Worm (Caenorhabditis elegans): ENCODE data around the gene W07G4.2.
A peak's percentile ranks its signal among the peaks of the same experiment; 100 is the strongest.

Gene W07G4.2

ce11 chrV:13009843-13010242 is 26.5 kb downstream of the W07G4.2 start (continued):
- TF ChIP-seq mab-5 (tag; optimal IDR thresholded peaks at IDR 0.05) = no peak

ce11 chrV:13009271-13009670 is 27.1 kb downstream of the W07G4.2 start:
- no peak for TF ChIP-seq fos-1 (tag; optimal IDR thresholded peaks at IDR 0.05)
- no peak for TF ChIP-seq mdl-1 (tag; optimal IDR thresholded peaks at IDR 0.05)
- TF ChIP-seq lsy-2 (tag; optimal IDR thresholded peaks at IDR 0.05) = no peak
- TF ChIP-seq gmeb-1 (tag; optimal IDR thresholded peaks at IDR 0.05) = no peak
- no peak for TF ChIP-seq nhr-25 (tag; optimal IDR thresholded peaks at IDR 0.05)

- no peak for TF ChIP-seq lin-11 (tag; optimal IDR thresholded peaks at IDR 0.05)
- no peak for TF ChIP-seq ZK546.5 (tag; optimal IDR thresholded peaks at IDR 0.05)
- no peak for TF ChIP-seq elt-3 (tag; optimal IDR thresholded peaks at IDR 0.05)
- TF ChIP-seq blmp-1 (tag; optimal IDR thresholded peaks at IDR 0.05; ENCODE audit: insufficient read depth) = no peak
- TF ChIP-seq mdl-1 (tag; optimal IDR thresholded peaks at IDR 0.05) = no peak
These were observed 27.5 kb downstream of the W07G4.2 start, which contains the start of gene F15B9.10 for ce11 chrV:13008825-13009224. TSS of gene F15B9.10 (minus strand) at chrV:13008925.

- TF ChIP-seq alr-1 (tag; optimal IDR thresholded peaks at IDR 0.05) = no peak
- no peak for TF ChIP-seq nhr-21 (tag; optimal IDR thresholded peaks at IDR 0.05)
- TF ChIP-seq lin-39 (tag; optimal IDR thresholded peaks at IDR 0.05) = no peak
- no peak for TF ChIP-seq lin-11 (tag; optimal IDR thresholded peaks at IDR 0.05)
- no peak for TF ChIP-seq nhr-12 (tag; optimal IDR thresholded peaks at IDR 0.05)
- TF ChIP-seq crh-2 (tag; optimal IDR thresholded peaks at IDR 0.05) = no peak
- TF ChIP-seq sma-9 (GFP tag; optimal IDR thresholded peaks at IDR 0.05) = no peak
- TF ChIP-seq sma-9 (tag; optimal IDR thresholded peaks at IDR 0.05) = no peak
- no peak for TF ChIP-seq nhr-23 (tag; optimal IDR thresholded peaks at IDR 0.05)
- no peak for TF ChIP-seq lsy-2 (tag; optimal IDR thresholded peaks at IDR 0.05)
- no peak for TF ChIP-seq C34F6.9 (tag; optimal IDR thresholded peaks at IDR 0.05)
- TF ChIP-seq mab-5 (tag; optimal IDR thresholded peaks at IDR 0.05) = no peak
- TF ChIP-seq F13H6.1 (tag; optimal IDR thresholded peaks at IDR 0.05) = no peak
These were observed 29.6 kb downstream of the W07G4.2 start for ce11 chrV:13006754-13007153.

- no peak for TF ChIP-seq C34F6.9 (tag; optimal IDR thresholded peaks at IDR 0.05)
- no peak for TF ChIP-seq nhr-21 (tag; optimal IDR thresholded peaks at IDR 0.05)
- TF ChIP-seq elt-1 (tag; optimal IDR thresholded peaks at IDR 0.05) = no peak
- TF ChIP-seq R02D3.7 (tag; optimal IDR thresholded peaks at IDR 0.05) = no peak
- TF ChIP-seq sma-9 (GFP tag; optimal IDR thresholded peaks at IDR 0.05) = no peak
- TF ChIP-seq sma-9 (tag; optimal IDR thresholded peaks at IDR 0.05) = no peak
- no peak for TF ChIP-seq ceh-16 (tag; optimal IDR thresholded peaks at IDR 0.05)
- TF ChIP-seq F13H6.1 (tag; optimal IDR thresholded peaks at IDR 0.05) = no peak
These were observed 32.0 kb downstream of the W07G4.2 start for ce11 chrV:13004374-13004773.

DNA sequence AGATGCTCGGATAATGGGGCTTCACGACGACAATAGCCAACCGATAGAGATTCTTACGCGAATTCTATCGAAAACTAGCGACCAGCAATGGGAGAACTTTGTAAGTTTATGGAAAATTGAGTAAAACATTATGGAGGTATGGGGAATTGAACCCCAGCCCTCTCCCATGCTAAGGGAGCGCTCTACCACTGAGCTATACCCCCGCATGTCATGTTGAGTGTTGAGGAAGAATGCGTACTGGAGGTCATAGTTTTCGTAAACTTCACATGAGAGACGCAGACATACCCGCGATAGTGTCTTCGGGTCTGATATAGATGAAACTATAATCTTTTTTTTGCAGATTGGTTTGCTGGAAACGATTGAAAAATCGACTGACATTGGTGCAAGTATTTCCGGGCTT is 33.0 kb downstream of the W07G4.2 start:
- no peak for TF ChIP-seq skn-1 (tag; optimal IDR thresholded peaks at IDR 0.05)
- no peak for TF ChIP-seq aly-2 (tag; optimal IDR thresholded peaks at IDR 0.05)
- no peak for TF ChIP-seq unc-62 (GFP tag; optimal IDR thresholded peaks at IDR 0.05)
- no peak for TF ChIP-seq nhr-10 (tag; optimal IDR thresholded peaks at IDR 0.05)
- TF ChIP-seq ceh-16 (tag; optimal IDR thresholded peaks at IDR 0.05) = peak; percentile 44
- TF ChIP-seq lsy-2 (tag; optimal IDR thresholded peaks at IDR 0.05) = peak; percentile 52 to 63
- no peak for TF ChIP-seq ztf-4 (tag; optimal IDR thresholded peaks at IDR 0.05)
- no peak for TF ChIP-seq nhr-237 (tag; optimal IDR thresholded peaks at IDR 0.05)
- peak; percentile 74 for TF ChIP-seq crh-2 (tag; optimal IDR thresholded peaks at IDR 0.05)
- TF ChIP-seq snpc-4 (tag; optimal IDR thresholded peaks at IDR 0.05) = peak; percentile 6
- TF ChIP-seq F13H6.1 (tag; optimal IDR thresholded peaks at IDR 0.05) = peak; percentile 70
- TF ChIP-seq sma-3 (GFP tag; optimal IDR thresholded peaks at IDR 0.05) = peak; percentile 71
- TF ChIP-seq fos-1 (tag; optimal IDR thresholded peaks at IDR 0.05) = peak; percentile 51
- TF ChIP-seq nhr-12 (tag; optimal IDR thresholded peaks at IDR 0.05) = no peak
- TF ChIP-seq lin-11 (tag; optimal IDR thresholded peaks at IDR 0.05) = peak; percentile 52
- peak; percentile 58 for TF ChIP-seq egl-27 (tag; optimal IDR thresholded peaks at IDR 0.05)
- peak; percentile 93 for TF ChIP-seq nhr-129 (tag; optimal IDR thresholded peaks at IDR 0.05)
- peak; percentile 74 for TF ChIP-seq sma-9 (GFP tag; optimal IDR thresholded peaks at IDR 0.05)
- no peak for TF ChIP-seq sma-9 (tag; optimal IDR thresholded peaks at IDR 0.05)
- TF ChIP-seq unc-55 (GFP tag; optimal IDR thresholded peaks at IDR 0.05) = peak; percentile 67
- TF ChIP-seq zag-1 (tag; optimal IDR thresholded peaks at IDR 0.05) = peak; percentile 13
- peak; percentile 56 for TF ChIP-seq gmeb-1 (tag; optimal IDR thresholded peaks at IDR 0.05)
- peak; percentile 1 for TF ChIP-seq Y55F3AM.14 (GFP tag; optimal IDR thresholded peaks at IDR 0.05)
- peak; percentile 46 for TF ChIP-seq nhr-25 (tag; optimal IDR thresholded peaks at IDR 0.05)
- TF ChIP-seq mdl-1 (tag; optimal IDR thresholded peaks at IDR 0.05) = peak in 1 of 2 experiments; percentile 5
- TF ChIP-seq nhr-6 (tag; optimal IDR thresholded peaks at IDR 0.05) = no peak
- no peak for TF ChIP-seq ZK546.5 (tag; optimal IDR thresholded peaks at IDR 0.05)
- peak; percentile 57 for TF ChIP-seq nhr-21 (tag; optimal IDR thresholded peaks at IDR 0.05)
- peak; percentile 57 for TF ChIP-seq C34F6.9 (tag; optimal IDR thresholded peaks at IDR 0.05)

Measured in whole organism, L2 larva.